Fruit fly (Drosophila melanogaster): ENCODE results near the gene CG8087.
A peak's percentile ranks its signal among the peaks of the same experiment; 100 is the strongest.

The CG8087 gene

DNA sequence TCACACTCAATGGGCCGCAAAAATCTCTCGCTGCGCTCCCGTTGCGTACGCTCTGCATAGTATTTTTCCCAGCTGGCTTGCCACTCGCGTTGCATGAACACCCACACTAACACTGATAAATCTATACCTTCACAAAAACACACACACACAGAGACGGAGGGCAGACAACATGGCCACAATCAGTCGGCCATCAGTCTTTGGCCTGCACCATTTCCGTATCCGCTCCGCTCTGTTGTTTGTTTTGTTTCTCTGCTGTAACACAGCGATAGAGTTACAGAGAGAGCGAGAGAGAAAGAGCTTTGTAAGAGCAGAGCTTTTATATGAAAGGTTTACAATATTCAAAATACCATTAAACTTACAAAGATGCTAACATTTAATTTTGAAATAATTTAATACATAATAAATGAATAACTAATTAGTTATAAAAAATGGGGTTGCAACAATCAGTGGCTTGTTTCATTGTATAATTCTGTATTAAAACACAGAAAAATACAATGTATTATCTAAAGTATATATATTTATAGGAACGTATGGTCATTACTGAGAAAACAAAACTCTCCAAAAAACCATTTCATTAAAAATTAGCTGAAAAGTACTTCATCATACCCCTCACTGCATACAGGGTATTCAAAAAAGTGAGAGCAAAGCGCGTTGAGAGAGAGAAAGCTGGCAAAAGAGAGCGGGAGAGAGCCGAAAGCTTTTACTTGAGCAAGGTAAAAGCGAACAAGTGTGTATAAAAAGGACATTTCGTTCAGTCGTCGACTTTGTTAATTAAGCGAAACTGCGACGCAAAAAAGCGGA is 44.5 kb upstream of the CG8087 start, which contains the start of gene CG14853 (continued):
- peak; percentile 72 for TF ChIP-seq CG11695 (GFP tag; IDR thresholded peaks at IDR 0.05)
- no peak for TF ChIP-seq vfl (GFP tag; optimal IDR thresholded peaks at IDR 0.05)
- no peak for TF ChIP-seq Bdp1 (GFP tag; optimal IDR thresholded peaks at IDR 0.05)
- TF ChIP-seq bigmax (GFP tag; optimal IDR thresholded peaks at IDR 0.05), result peak; percentile 50
- peak; percentile 88 for TF ChIP-seq CG12071 (GFP tag; optimal IDR thresholded peaks at IDR 0.05)
- peak; percentile 92 for TF ChIP-seq Ssrp (tag; optimal IDR thresholded peaks at IDR 0.05)
- peak; percentile 77 for TF ChIP-seq zfh1 (GFP tag; IDR thresholded peaks at IDR 0.05)
- TF ChIP-seq seq (GFP tag; IDR thresholded peaks at IDR 0.05), result peak; percentile 81; the same call in 1 of the 2 replicates
- TF ChIP-seq CG9876 (GFP tag; optimal IDR thresholded peaks at IDR 0.05), result no peak

DNA sequence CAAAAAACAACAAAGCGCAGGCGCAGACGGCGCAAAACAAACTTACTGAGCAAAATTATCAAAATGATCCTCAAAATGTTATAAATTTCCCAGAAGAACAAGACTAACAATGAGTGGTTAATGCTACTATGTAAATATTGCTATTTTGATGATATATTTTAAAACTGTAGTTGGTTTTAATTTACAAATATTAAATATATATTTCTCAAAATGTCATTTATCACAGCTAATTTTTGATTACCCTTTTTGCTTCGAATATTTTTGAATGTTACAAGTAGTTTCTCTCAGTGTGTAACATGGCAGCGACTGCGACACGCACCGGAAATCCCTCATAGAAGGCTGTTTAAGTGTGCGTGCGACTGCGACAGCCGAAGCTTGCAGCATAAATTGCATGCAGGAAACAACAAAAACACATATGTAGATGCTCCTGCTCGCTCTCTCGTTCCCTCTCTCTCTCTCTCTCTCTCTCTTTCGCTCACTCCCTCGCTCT is 33.4 kb upstream of the CG8087 start:
- TF ChIP-seq CG3726 (GFP tag; IDR thresholded peaks at IDR 0.05), result no peak
- no peak for TF ChIP-seq lilli (GFP tag; optimal IDR thresholded peaks at IDR 0.05)
- no peak for TF ChIP-seq CG7357 (GFP tag; IDR thresholded peaks at IDR 0.05)
- TF ChIP-seq eyg (GFP tag; optimal IDR thresholded peaks at IDR 0.05), result no peak
- TF ChIP-seq twi (tag; optimal IDR thresholded peaks at IDR 0.05), result peak; percentile 70
- TF ChIP-seq CG30431 (GFP tag; optimal IDR thresholded peaks at IDR 0.05), result peak; percentile 10
- no peak for TF ChIP-seq kay (GFP tag; optimal IDR thresholded peaks at IDR 0.05)
- TF ChIP-seq nerfin-2 (GFP tag; IDR thresholded peaks at IDR 0.05; ENCODE audit: partially characterized antibody), result no peak
- no peak for TF ChIP-seq C15 (GFP tag; IDR thresholded peaks at IDR 0.05)
- TF ChIP-seq Nf-YC (tag; optimal IDR thresholded peaks at IDR 0.05), result no peak
- no peak for TF ChIP-seq CG32767 (GFP tag; IDR thresholded peaks at IDR 0.05)
- no peak for TF ChIP-seq da (GFP tag; optimal IDR thresholded peaks at IDR 0.05)
- no peak for TF ChIP-seq NfI (GFP tag; optimal IDR thresholded peaks at IDR 0.05)
- peak; percentile 45 for TF ChIP-seq CG17829 (tag; optimal IDR thresholded peaks at IDR 0.05)
- peak; percentile 19; the same call in 1 of the 3 replicates for TF ChIP-seq tgo (GFP tag; IDR thresholded peaks at IDR 0.05)
- TF ChIP-seq HLH54F (GFP tag; optimal IDR thresholded peaks at IDR 0.05), result no peak
- TF ChIP-seq Lpt (GFP tag; optimal IDR thresholded peaks at IDR 0.05), result no peak
- no peak for TF ChIP-seq ara (GFP tag; IDR thresholded peaks at IDR 0.05)
- no peak for TF ChIP-seq CG11695 (GFP tag; IDR thresholded peaks at IDR 0.05)
- TF ChIP-seq CG8089 (GFP tag; optimal IDR thresholded peaks at IDR 0.05), result no peak
- TF ChIP-seq Camta (GFP tag; optimal IDR thresholded peaks at IDR 0.05), result no peak
- no peak for TF ChIP-seq Bteb2 (GFP tag; optimal IDR thresholded peaks at IDR 0.05)
- no peak for TF ChIP-seq CG8478 (optimal IDR thresholded peaks at IDR 0.05)
- no peak for TF ChIP-seq CkIIα-i1 (GFP tag; IDR thresholded peaks at IDR 0.05)
- no peak for TF ChIP-seq CG7372 (GFP tag; IDR thresholded peaks at IDR 0.05)
- TF ChIP-seq Dfd (GFP tag; optimal IDR thresholded peaks at IDR 0.05), result no peak
- no peak for TF ChIP-seq Opbp (GFP tag; IDR thresholded peaks at IDR 0.05; ENCODE audit: partially characterized antibody)
- no peak for TF ChIP-seq amos (GFP tag; IDR thresholded peaks at IDR 0.05; ENCODE audit: partially characterized antibody)
- no peak for TF ChIP-seq ato (GFP tag; IDR thresholded peaks at IDR 0.05; ENCODE audit: partially characterized antibody)
- no peak for TF ChIP-seq Meics (GFP tag; optimal IDR thresholded peaks at IDR 0.05)
- TF ChIP-seq CG33213 (GFP tag; optimal IDR thresholded peaks at IDR 0.05), result no peak
- no peak for TF ChIP-seq CG11085 (GFP tag; IDR thresholded peaks at IDR 0.05)
- no peak for TF ChIP-seq corto (GFP tag; optimal IDR thresholded peaks at IDR 0.05)
- no peak for TF ChIP-seq ap (GFP tag; IDR thresholded peaks at IDR 0.05)
- TF ChIP-seq Hsf (GFP tag; optimal IDR thresholded peaks at IDR 0.05), result no peak
- no peak for TF ChIP-seq BtbVII (GFP tag; optimal IDR thresholded peaks at IDR 0.05)
- TF ChIP-seq CG2116 (GFP tag; optimal IDR thresholded peaks at IDR 0.05), result no peak
- no peak for TF ChIP-seq Hey (tag; optimal IDR thresholded peaks at IDR 0.05)
- TF ChIP-seq odd (GFP tag; optimal IDR thresholded peaks at IDR 0.05), result no peak
- no peak for TF ChIP-seq her (GFP tag; optimal IDR thresholded peaks at IDR 0.05)
- TF ChIP-seq CG9876 (GFP tag; optimal IDR thresholded peaks at IDR 0.05), result no peak
- TF ChIP-seq D19B (GFP tag; optimal IDR thresholded peaks at IDR 0.05), result no peak

Data from whole organism, embryonic.